Fruit fly (Drosophila melanogaster): ENCODE results near the gene Ugt37C2.

DNA sequence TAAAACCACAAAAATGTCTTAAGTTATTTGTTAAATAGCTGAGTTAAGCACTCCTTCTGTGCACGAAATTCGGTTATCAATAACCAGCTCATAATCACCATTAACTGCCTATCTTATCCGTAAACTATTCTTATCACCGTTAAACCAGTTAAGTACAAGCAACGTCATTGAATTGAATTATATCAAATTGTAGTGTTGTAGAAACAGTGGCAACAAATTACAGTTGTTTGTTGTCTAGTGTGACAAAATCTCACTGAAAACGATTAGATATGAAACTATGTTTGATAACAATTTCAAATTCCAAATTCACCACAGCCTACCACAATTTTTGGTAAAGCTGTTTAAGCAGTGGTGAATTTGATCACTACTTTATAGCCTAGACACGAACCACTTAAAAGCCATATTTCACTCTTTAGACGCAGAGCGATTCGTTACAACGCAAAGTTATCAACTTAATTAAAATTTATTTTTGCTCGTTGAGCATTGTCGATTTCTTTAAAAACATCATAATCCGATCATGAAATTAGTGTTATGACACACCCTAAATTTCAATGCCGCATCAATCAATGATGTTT lies 7.7 kb downstream of the Ugt37C2 start:
- TF ChIP-seq OdsH (GFP tag; optimal IDR thresholded peaks at IDR 0.05) = no peak
- no peak for TF ChIP-seq CG7368 (GFP tag; optimal IDR thresholded peaks at IDR 0.05)
- no peak for TF ChIP-seq Sox14 (GFP tag; optimal IDR thresholded peaks at IDR 0.05)
- TF ChIP-seq esn (GFP tag; optimal IDR thresholded peaks at IDR 0.05) = no peak
- TF ChIP-seq Hr39 (GFP tag; optimal IDR thresholded peaks at IDR 0.05) = no peak
- no peak for TF ChIP-seq spab (GFP tag; optimal IDR thresholded peaks at IDR 0.05)
- no peak for TF ChIP-seq CG6276 (GFP tag; optimal IDR thresholded peaks at IDR 0.05)
- TF ChIP-seq Eip78C (GFP tag) = no peak
- TF ChIP-seq achi (GFP tag; optimal IDR thresholded peaks at IDR 0.05) = no peak
